Fruit fly (Drosophila melanogaster) whole organism, prepupa: ENCODE results near the gene CG13131.

ENCODE experiments used
- CG10631 ChIP-seq: fragments of 200-800 bp; sonication (Bioruptor generic); optimal IDR thresholded peaks from 2 replicates; lab custom pipeline; 2016; ENCODE audit warnings: missing biosample characterization, missing genetic modification characterization
- CG10669 ChIP-seq: fragments of 200-800 bp; sonication (Bioruptor generic); optimal IDR thresholded peaks from 3 replicates; lab custom pipeline; 2018; ENCODE audit warnings: missing biosample characterization, mild to moderate bottlenecking, missing genetic modification characterization, moderate library complexity
- CG11294 ChIP-seq: fragments of 200-800 bp; sonication (Bioruptor generic); IDR thresholded peaks from 2 replicates; pipeline ENCODE4 v1.3.6; 2022; ENCODE audit warnings: missing biosample characterization, missing genetic modification characterization
- CG11762 ChIP-seq: fragments of 200-800 bp; sonication (Bioruptor generic); optimal IDR thresholded peaks from 3 replicates; lab custom pipeline; 2016; ENCODE audit warnings: missing biosample characterization, missing genetic modification characterization; ENCODE audit not compliant: insufficient read depth
- CG11902 ChIP-seq: fragments of 200-800 bp; sonication (Bioruptor generic); optimal IDR thresholded peaks from 3 replicates; lab custom pipeline; 2016; ENCODE audit warnings: missing biosample characterization, missing genetic modification characterization
- CG15336 ChIP-seq: fragments of 200-800 bp; sonication (Bioruptor generic); IDR thresholded peaks from 2 replicates; pipeline ENCODE4 v1.3.6; 2022; ENCODE audit warnings: missing biosample characterization, missing genetic modification characterization
- CG16779 ChIP-seq: fragments of 200-800 bp; sonication (Bioruptor generic); optimal IDR thresholded peaks from 3 replicates; lab custom pipeline; 2017; ENCODE audit warnings: missing biosample characterization, mild to moderate bottlenecking, missing genetic modification characterization
- CG31627 ChIP-seq: fragments of 200-800 bp; sonication (Bioruptor generic); optimal IDR thresholded peaks from 3 replicates; lab custom pipeline; 2016; ENCODE audit warnings: missing biosample characterization, missing genetic modification characterization
- CG32006 ChIP-seq: fragments of 200-800 bp; sonication (Bioruptor generic); optimal IDR thresholded peaks from 3 replicates; lab custom pipeline; 2017; ENCODE audit warnings: missing biosample characterization, mild to moderate bottlenecking, missing genetic modification characterization
- CG34406 ChIP-seq: fragments of 200-800 bp; sonication (Bioruptor generic); optimal IDR thresholded peaks from 3 replicates; lab custom pipeline; 2016; ENCODE audit warnings: missing biosample characterization, missing genetic modification characterization
- CG4318 ChIP-seq: fragments of 200-800 bp; sonication (Bioruptor generic); optimal IDR thresholded peaks from 3 replicates; lab custom pipeline; 2017; ENCODE audit warnings: missing biosample characterization, mild to moderate bottlenecking, missing genetic modification characterization
- CG6854 ChIP-seq: fragments of 200-800 bp; sonication (Bioruptor generic); optimal IDR thresholded peaks from 2 replicates; lab custom pipeline; 2017; ENCODE audit warnings: missing biosample characterization, mild to moderate bottlenecking, missing genetic modification characterization
- CG7368 ChIP-seq: fragments of 200-800 bp; sonication (Bioruptor generic); optimal IDR thresholded peaks from 3 replicates; lab custom pipeline; 2016; ENCODE audit warnings: missing biosample characterization, missing genetic modification characterization
- CG8119 ChIP-seq: fragments of 200-800 bp; sonication (Bioruptor generic); IDR thresholded peaks from 3 replicates; pipeline ENCODE4 v1.3.6; 2022; ENCODE audit warnings: missing biosample characterization, missing genetic modification characterization
- CG9139 ChIP-seq: fragments of 200-800 bp; sonication (Bioruptor generic); optimal IDR thresholded peaks from 3 replicates; lab custom pipeline; 2017; ENCODE audit warnings: missing biosample characterization, mild to moderate bottlenecking, missing genetic modification characterization
- Eip75B ChIP-seq: fragments of 200-800 bp; sonication (Bioruptor generic); optimal IDR thresholded peaks from 3 replicates; lab custom pipeline; 2016; ENCODE audit warnings: missing biosample characterization, missing genetic modification characterization
- Eip78C ChIP-seq: fragments of 200-800 bp; sonication (Bioruptor generic); peaks from one replicate; lab custom pipeline; 2016; ENCODE audit warnings: missing biosample characterization, missing genetic modification characterization
- Ets21C ChIP-seq: fragments of 200-800 bp; sonication (Bioruptor generic); optimal IDR thresholded peaks from 3 replicates; lab custom pipeline; 2016; ENCODE audit warnings: missing biosample characterization, missing genetic modification characterization
- Hr39 ChIP-seq: fragments of 200-800 bp; sonication (Bioruptor generic); optimal IDR thresholded peaks from 2 replicates; lab custom pipeline; 2016; ENCODE audit warnings: missing biosample characterization, missing genetic modification characterization
- Hr4 ChIP-seq: fragments of 200-800 bp; sonication (Bioruptor generic); optimal IDR thresholded peaks from 3 replicates; lab custom pipeline; 2016; ENCODE audit warnings: missing biosample characterization, missing genetic modification characterization
- Lpt ChIP-seq: fragments of 200-800 bp; sonication (Bioruptor generic); optimal IDR thresholded peaks from 3 replicates; lab custom pipeline; 2016; ENCODE audit warnings: missing biosample characterization, missing genetic modification characterization
- OdsH ChIP-seq: fragments of 200-800 bp; sonication (Bioruptor generic); optimal IDR thresholded peaks from 3 replicates; lab custom pipeline; 2016; ENCODE audit warnings: missing biosample characterization, missing genetic modification characterization
- Smox ChIP-seq: fragments of 200-800 bp; sonication (Bioruptor generic); optimal IDR thresholded peaks from 3 replicates; lab custom pipeline; 2016; ENCODE audit warnings: missing biosample characterization, missing genetic modification characterization
- Sox14 ChIP-seq: fragments of 200-800 bp; sonication (Bioruptor generic); optimal IDR thresholded peaks from 3 replicates; lab custom pipeline; 2016; ENCODE audit warnings: missing biosample characterization, missing genetic modification characterization
- achi ChIP-seq: fragments of 200-800 bp; sonication (Bioruptor generic); optimal IDR thresholded peaks from 3 replicates; lab custom pipeline; 2016; ENCODE audit warnings: missing biosample characterization, missing genetic modification characterization
- acj6 ChIP-seq: fragments of 200-800 bp; sonication (Bioruptor generic); optimal IDR thresholded peaks from 3 replicates; lab custom pipeline; 2016; ENCODE audit warnings: missing biosample characterization, missing genetic modification characterization
- dsx ChIP-seq: fragments of 200-800 bp; optimal IDR thresholded peaks from 3 replicates; lab custom pipeline; 2019; ENCODE audit warnings: missing biosample characterization, mild to moderate bottlenecking, missing genetic modification characterization, moderate library complexity; ENCODE audit not compliant: poor library complexity, severe bottlenecking
- fd59A ChIP-seq: fragments of 200-800 bp; sonication (Bioruptor generic); optimal IDR thresholded peaks from 2 replicates; lab custom pipeline; 2017; ENCODE audit warnings: missing biosample characterization, mild to moderate bottlenecking, missing genetic modification characterization, missing genetic modification reagents
- fd85E ChIP-seq: fragments of 200-800 bp; sonication (Bioruptor generic); optimal IDR thresholded peaks from 3 replicates; lab custom pipeline; 2016; ENCODE audit warnings: missing biosample characterization, missing genetic modification characterization
- fkh ChIP-seq: fragments of 200-800 bp; sonication (Bioruptor generic); optimal IDR thresholded peaks from 3 replicates; lab custom pipeline; 2017; ENCODE audit warnings: missing biosample characterization, mild to moderate bottlenecking, missing genetic modification characterization, moderate library complexity
- lz ChIP-seq: fragments of 200-800 bp; sonication (Bioruptor generic); optimal IDR thresholded peaks from 3 replicates; lab custom pipeline; 2016; ENCODE audit warnings: missing biosample characterization, missing genetic modification characterization
- pdm3 ChIP-seq: fragments of 200-800 bp; sonication (Bioruptor generic); optimal IDR thresholded peaks from 3 replicates; lab custom pipeline; 2016; ENCODE audit warnings: missing biosample characterization, missing genetic modification characterization
- salr ChIP-seq, 2 experiments: fragments of 200-800 bp; sonication (Bioruptor generic); optimal IDR thresholded peaks; 3 replicates each; lab custom pipeline; 2016 to 2018; ENCODE audit warnings: missing biosample characterization in 2 of 2, missing genetic modification characterization in 2 of 2, mild to moderate bottlenecking in 1 of 2
- spab ChIP-seq: fragments of 200-800 bp; sonication (Bioruptor generic); optimal IDR thresholded peaks from 2 replicates; lab custom pipeline; 2017; ENCODE audit warnings: missing biosample characterization, mild to moderate bottlenecking, missing genetic modification characterization, missing genetic modification reagents
- svp ChIP-seq: fragments of 200-800 bp; sonication (Bioruptor generic); peaks from one replicate; lab custom pipeline; 2016; ENCODE audit warnings: missing biosample characterization, missing genetic modification characterization
- topi ChIP-seq: fragments of 200-800 bp; sonication (Bioruptor generic); optimal IDR thresholded peaks from 3 replicates; lab custom pipeline; 2016; ENCODE audit warnings: missing biosample characterization, missing genetic modification characterization
- vri ChIP-seq: fragments of 200-800 bp; sonication (Bioruptor generic); optimal IDR thresholded peaks from 3 replicates; lab custom pipeline; 2016; ENCODE audit warnings: missing biosample characterization, mild to moderate bottlenecking, missing genetic modification characterization

Gene CG13131

DNA sequence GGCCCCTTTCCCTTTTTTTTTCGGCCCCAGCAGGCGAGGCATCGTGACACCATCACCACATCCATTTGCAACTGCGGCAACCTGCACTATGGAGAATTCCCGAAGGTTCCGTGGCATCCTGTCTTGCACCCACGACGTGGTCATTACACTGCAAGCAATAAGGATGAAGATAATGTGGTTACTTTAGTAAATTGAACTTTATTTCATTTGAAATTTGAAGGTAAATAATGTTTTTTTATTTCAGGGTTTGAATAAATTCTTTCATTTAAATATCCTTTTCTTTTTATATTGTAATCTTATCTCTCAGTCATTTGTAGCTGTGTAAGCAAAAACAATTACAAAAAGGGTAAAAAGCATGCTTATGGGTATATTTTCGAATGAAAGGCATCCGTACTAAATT lies 35.5 kb downstream of the CG13131 start (continued):
- TF ChIP-seq CG11762 (GFP tag; lab: Kevin White, UChicago): peak; percentile 19
- no peak for TF ChIP-seq fkh
- TF ChIP-seq topi: peak; percentile 64
- no peak for TF ChIP-seq fd59A
- TF ChIP-seq CG4318 (GFP tag; lab: Kevin White, UChicago): no peak
- peak; percentile 38 for TF ChIP-seq CG10669 (GFP tag; lab: Kevin White, UChicago)
- peak; percentile 43 for TF ChIP-seq acj6 (GFP tag; lab: Kevin White, UChicago)
- TF ChIP-seq salr (GFP tag; optimal IDR thresholded peaks at IDR 0.05; lab: Kevin White, UChicago): no peak
- TF ChIP-seq Smox (GFP tag; lab: Kevin White, UChicago): peak; percentile 41
- no peak for TF ChIP-seq vri (GFP tag; lab: Kevin White, UChicago)
- TF ChIP-seq CG9139: no peak
- no peak for TF ChIP-seq CG16779 (tag; lab: Kevin White, UChicago)
- TF ChIP-seq Hr39 (GFP tag; lab: Kevin White, UChicago): peak; percentile 35
- TF ChIP-seq Hr4: peak; percentile 7
- TF ChIP-seq OdsH (GFP tag; lab: Kevin White, UChicago): peak; percentile 27
- TF ChIP-seq pdm3 (GFP tag; lab: Kevin White, UChicago): peak; percentile 5
- TF ChIP-seq CG31627 (GFP tag; lab: Kevin White, UChicago): peak; percentile 26
- TF ChIP-seq Ets21C (GFP tag; lab: Kevin White, UChicago): no peak
- TF ChIP-seq svp (GFP tag; lab: Kevin White, UChicago): peak; percentile 79
- TF ChIP-seq CG8119 (GFP tag; lab: Robert Waterston, UW): no peak
- peak; percentile 88 for TF ChIP-seq Eip78C (GFP tag; lab: Kevin White, UChicago)
- no peak for TF ChIP-seq Lpt
- TF ChIP-seq achi (GFP tag; lab: Kevin White, UChicago): peak; percentile 31
- TF ChIP-seq fd85E (GFP tag; lab: Kevin White, UChicago): no peak
- peak; percentile 24 for TF ChIP-seq spab (GFP tag; lab: Kevin White, UChicago)

DNA sequence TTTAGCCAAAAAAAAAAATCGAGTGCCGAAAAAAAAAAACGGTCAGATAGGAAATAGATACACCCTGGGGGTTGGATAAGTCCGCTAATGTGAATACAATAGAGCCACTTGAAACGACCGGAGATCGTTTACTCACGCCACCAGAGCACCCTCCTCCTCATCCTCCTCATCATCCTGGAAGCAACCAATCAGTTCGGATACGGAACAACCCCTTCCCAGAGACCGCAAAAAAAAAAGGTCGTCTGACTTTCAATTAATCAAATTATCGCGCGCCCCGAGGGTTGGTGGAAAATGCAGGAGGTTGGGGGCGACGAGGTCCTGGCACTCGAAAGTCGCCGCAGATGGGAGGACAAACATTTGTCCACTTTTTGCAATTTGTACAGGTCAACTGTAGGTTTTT lies 44.6 kb downstream of the CG13131 start:
- TF ChIP-seq CG11902 (no peak), salr (GFP tag; optimal IDR thresholded peaks at IDR 0.05; lab: Kevin White, UChicago) (no peak), CG15336 (GFP tag; lab: Robert Waterston, UW) (no peak), CG32006 (GFP tag; lab: Kevin White, UChicago) (no peak), fkh (no peak), CG6854 (GFP tag; lab: Kevin White, UChicago) (no peak), lz (GFP tag; lab: Kevin White, UChicago) (no peak), OdsH (GFP tag; lab: Kevin White, UChicago) (no peak), CG11294 (GFP tag; lab: Robert Waterston, UW) (no peak)
- TF ChIP-seq, all 60 proteins: peak for 0

DNA sequence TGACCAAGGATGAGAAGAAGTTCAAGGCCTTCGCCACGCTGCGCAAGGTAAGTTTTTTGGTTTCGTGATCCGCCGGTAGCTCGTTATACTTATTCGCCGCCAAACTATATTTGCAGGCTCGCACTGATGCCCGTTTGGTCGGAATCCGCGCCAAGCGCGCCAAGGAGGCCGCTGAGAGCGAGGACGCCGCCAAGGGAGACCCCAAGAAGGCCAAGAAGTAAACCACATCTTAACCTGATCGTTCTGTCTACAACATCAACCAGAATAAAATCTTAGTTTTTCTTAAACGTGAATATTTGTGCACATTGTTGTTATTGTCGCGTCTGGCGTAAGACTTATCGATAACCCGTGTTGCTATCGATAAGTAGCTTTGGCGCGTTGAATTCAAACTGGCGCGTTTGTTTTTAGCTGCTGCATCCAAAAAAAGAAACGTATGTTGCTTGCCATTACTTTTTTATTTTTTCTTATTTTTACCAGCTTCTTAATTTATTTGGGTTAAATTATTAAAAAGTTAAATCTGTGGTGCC lies 49.0 kb downstream of the CG13131 start:
- TF ChIP-seq CG11762 (GFP tag; lab: Kevin White, UChicago) (no peak), CG31627 (GFP tag; lab: Kevin White, UChicago) (no peak), Eip75B (no peak), CG34406 (GFP tag; lab: Kevin White, UChicago) (no peak), Eip78C (GFP tag; lab: Kevin White, UChicago) (peak; percentile 10), CG4318 (GFP tag; lab: Kevin White, UChicago) (no peak), fkh (no peak), CG7368 (GFP tag; lab: Kevin White, UChicago) (no peak), Sox14 (GFP tag; lab: Kevin White, UChicago) (no peak), vri (GFP tag; lab: Kevin White, UChicago) (no peak), CG10631 (no peak), dsx (GFP tag; lab: Kevin White, UChicago) (peak; percentile 37)
- TF ChIP-seq, all 60 proteins: peak for 2
